Worm (Caenorhabditis elegans): ENCODE data around the gene Y54G2A.16.

DNA sequence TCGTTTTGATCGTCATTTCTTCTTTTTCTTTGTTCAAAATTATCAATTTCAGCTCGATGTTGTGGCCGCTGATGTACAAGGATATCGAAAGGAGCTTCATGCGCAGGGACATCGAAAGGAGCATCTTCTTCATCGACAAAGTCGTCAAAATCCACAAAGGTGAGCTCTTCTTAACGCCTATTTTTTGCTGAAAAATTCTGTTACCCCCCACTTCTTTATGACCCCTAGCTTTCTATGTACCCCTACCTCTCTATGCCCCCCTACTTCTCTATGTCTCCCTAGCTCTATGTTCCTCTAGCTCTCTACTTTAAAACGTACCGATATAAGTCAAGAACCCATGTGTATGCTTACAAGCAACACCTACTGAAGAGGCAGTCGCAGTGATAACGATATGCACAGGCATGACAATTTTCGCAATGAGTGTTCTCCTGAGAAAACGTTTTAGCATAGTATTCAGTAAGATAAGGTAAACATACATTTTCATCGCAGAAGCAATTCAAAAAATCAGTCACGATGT, 33.1 kb upstream of the Y54G2A.16 start, which contains the start of gene Y54G2A.36:
- no peak for TF ChIP-seq him-1 (tag; optimal IDR thresholded peaks at IDR 0.05)
- no peak for TF ChIP-seq W03F9.2 (tag; optimal IDR thresholded peaks at IDR 0.05)
- TF ChIP-seq dao-5 (tag; optimal IDR thresholded peaks at IDR 0.05), result no peak
